Fruit fly (Drosophila melanogaster) whole organism, adult: Measurements from ENCODE around the gene bocks.
A peak's percentile ranks its signal among the peaks of the same experiment; 100 is the strongest.

ENCODE experiments used
- CG11617 ChIP-seq: fragments of 200-800 bp; sonication (Bioruptor generic); optimal IDR thresholded peaks from 2 replicates; lab custom pipeline; 2017; ENCODE audit warnings: mild to moderate bottlenecking, missing biosample characterization, missing genetic modification reagents, missing genetic modification characterization
- CG12768 ChIP-seq: fragments of 200-800 bp; sonication (Bioruptor generic); optimal IDR thresholded peaks from 2 replicates; lab custom pipeline; 2017; ENCODE audit warnings: missing biosample characterization, missing genetic modification characterization, mild to moderate bottlenecking, moderate library complexity, missing genetic modification reagents
- CG14711 ChIP-seq: fragments of 200-800 bp; sonication (Bioruptor generic); optimal IDR thresholded peaks from 2 replicates; lab custom pipeline; 2018; ENCODE audit warnings: missing biosample characterization, mild to moderate bottlenecking, missing genetic modification characterization, moderate library complexity
- CG1620 ChIP-seq: fragments of 200-800 bp; sonication (Bioruptor generic); optimal IDR thresholded peaks from 2 replicates; lab custom pipeline; 2016; ENCODE audit warnings: missing biosample characterization, missing genetic modification characterization
- CG33017 ChIP-seq: fragments of 200-800 bp; sonication (Bioruptor generic); optimal IDR thresholded peaks from 2 replicates; lab custom pipeline; 2018; ENCODE audit warnings: missing biosample characterization, mild to moderate bottlenecking, missing genetic modification characterization, moderate library complexity
- CG5204 ChIP-seq: fragments of 200-800 bp; sonication (Bioruptor generic); optimal IDR thresholded peaks from 2 replicates; lab custom pipeline; 2016; ENCODE audit warnings: missing biosample characterization, missing genetic modification characterization
- CG7045 ChIP-seq: fragments of 200-800 bp; sonication (Bioruptor generic); optimal IDR thresholded peaks from 2 replicates; lab custom pipeline; 2017; ENCODE audit warnings: missing biosample characterization, mild to moderate bottlenecking, missing genetic modification characterization
- CG7101 ChIP-seq: fragments of 200-800 bp; sonication (Bioruptor generic); optimal IDR thresholded peaks from 2 replicates; lab custom pipeline; 2018; ENCODE audit warnings: missing biosample characterization, mild to moderate bottlenecking, missing genetic modification characterization, moderate library complexity
- Clk ChIP-seq: fragments of 200-800 bp; sonication (Bioruptor generic); optimal IDR thresholded peaks from 2 replicates; lab custom pipeline; 2017; ENCODE audit warnings: missing biosample characterization, missing genetic modification characterization
- Crg-1 ChIP-seq: fragments of 200-800 bp; sonication (Bioruptor generic); optimal IDR thresholded peaks from 2 replicates; lab custom pipeline; 2016; ENCODE audit warnings: missing biosample characterization, missing genetic modification characterization
- Hr96 ChIP-seq: fragments of 200-800 bp; sonication (Bioruptor generic); optimal IDR thresholded peaks from 2 replicates; lab custom pipeline; 2016; ENCODE audit warnings: missing biosample characterization, missing genetic modification characterization
- Mnt ChIP-seq: fragments of 200-800 bp; sonication (Bioruptor generic); optimal IDR thresholded peaks from 2 replicates; lab custom pipeline; 2016; ENCODE audit warnings: missing biosample characterization, mild to moderate bottlenecking, missing genetic modification characterization
- bab1 ChIP-seq: fragments of 200-800 bp; sonication (Bioruptor generic); optimal IDR thresholded peaks from 3 replicates; lab custom pipeline; 2019; ENCODE audit warnings: missing biosample characterization, mild to moderate bottlenecking, missing genetic modification characterization, moderate library complexity
- cic ChIP-seq: fragments of 200-800 bp; sonication (Bioruptor generic); optimal IDR thresholded peaks from 2 replicates; lab custom pipeline; 2017; ENCODE audit warnings: missing biosample characterization, mild to moderate bottlenecking, missing genetic modification characterization, moderate library complexity
- cnc ChIP-seq, 2 experiments: fragments of >200 bp; optimal IDR thresholded peaks; 2 replicates each; lab custom pipeline; 2017
- kay ChIP-seq: fragments of 200-800 bp; sonication (Bioruptor generic); peaks from one replicate; lab custom pipeline; 2016; ENCODE audit warnings: missing biosample characterization, missing genetic modification characterization, borderline replicate concordance
- ovo ChIP-seq: fragments of 200-800 bp; sonication (Bioruptor generic); optimal IDR thresholded peaks from 2 replicates; lab custom pipeline; 2016; ENCODE audit warnings: missing biosample characterization, missing genetic modification characterization
- pad ChIP-seq: fragments of 200-800 bp; sonication (Bioruptor generic); optimal IDR thresholded peaks from 3 replicates; lab custom pipeline; 2017; ENCODE audit warnings: missing biosample characterization, missing genetic modification characterization, mild to moderate bottlenecking, moderate library complexity, missing genetic modification reagents
- toe ChIP-seq: fragments of 200-800 bp; sonication (Bioruptor generic); optimal IDR thresholded peaks from 2 replicates; lab custom pipeline; 2016; ENCODE audit warnings: missing biosample characterization, missing genetic modification characterization

bocks gene

DNA sequence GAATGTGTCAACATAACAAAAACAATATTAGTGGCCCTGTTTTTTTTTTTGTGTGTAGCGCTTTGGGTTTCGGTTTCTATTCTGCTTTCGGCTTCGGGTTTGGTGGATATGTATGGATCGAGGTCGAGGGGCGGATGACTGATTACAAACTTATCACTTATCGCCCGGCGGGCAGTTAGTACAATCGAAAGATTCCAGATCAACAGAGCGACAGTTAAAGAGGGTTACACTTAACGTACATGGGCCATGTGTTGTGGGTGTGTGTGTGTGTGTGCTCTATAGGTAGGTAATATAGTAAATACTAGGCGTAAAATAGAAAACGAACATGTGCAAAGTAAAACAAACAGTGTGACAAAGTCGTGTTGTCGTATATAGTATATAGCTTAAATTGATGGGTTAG, 42.0 kb downstream of the bocks start:
- TF ChIP-seq cic (GFP tag; lab: Kevin White, UChicago) (peak; percentile 66), CG14711 (no peak), CG5204 (no peak), Mnt (GFP tag; lab: Kevin White, UChicago) (peak; percentile 22)

dm6 chr3R:9546808-9547381, 43.9 kb downstream of the bocks start:
- TF ChIP-seq ovo (GFP tag; lab: Kevin White, UChicago) = no peak
- TF ChIP-seq CG33017 (tag; lab: Kevin White, UChicago) = no peak
- no peak for TF ChIP-seq CG11617 (GFP tag; lab: Kevin White, UChicago)
- TF ChIP-seq CG12768 (GFP tag; lab: Kevin White, UChicago) = no peak
- TF ChIP-seq pad (GFP tag; lab: Kevin White, UChicago) = no peak
- no peak for TF ChIP-seq CG7045
- TF ChIP-seq Hr96 (GFP tag; lab: Kevin White, UChicago) = no peak
- TF ChIP-seq CG5204 = no peak
- TF ChIP-seq Mnt (GFP tag; lab: Kevin White, UChicago) = no peak
- no peak for TF ChIP-seq CG7101 (tag; lab: Kevin White, UChicago)
- no peak for TF ChIP-seq CG14711
- no peak for TF ChIP-seq cnc (optimal IDR thresholded peaks at IDR 0.05; lab: Kevin White, UChicago)
- TF ChIP-seq bab1 (GFP tag; lab: Kevin White, UChicago) = no peak
- TF ChIP-seq kay = no peak
- no peak for TF ChIP-seq Crg-1 (GFP tag; lab: Kevin White, UChicago)
- no peak for TF ChIP-seq toe (GFP tag; lab: Kevin White, UChicago)
- no peak for TF ChIP-seq CG1620
- TF ChIP-seq Clk = no peak
- no peak for TF ChIP-seq cic (GFP tag; lab: Kevin White, UChicago)

DNA sequence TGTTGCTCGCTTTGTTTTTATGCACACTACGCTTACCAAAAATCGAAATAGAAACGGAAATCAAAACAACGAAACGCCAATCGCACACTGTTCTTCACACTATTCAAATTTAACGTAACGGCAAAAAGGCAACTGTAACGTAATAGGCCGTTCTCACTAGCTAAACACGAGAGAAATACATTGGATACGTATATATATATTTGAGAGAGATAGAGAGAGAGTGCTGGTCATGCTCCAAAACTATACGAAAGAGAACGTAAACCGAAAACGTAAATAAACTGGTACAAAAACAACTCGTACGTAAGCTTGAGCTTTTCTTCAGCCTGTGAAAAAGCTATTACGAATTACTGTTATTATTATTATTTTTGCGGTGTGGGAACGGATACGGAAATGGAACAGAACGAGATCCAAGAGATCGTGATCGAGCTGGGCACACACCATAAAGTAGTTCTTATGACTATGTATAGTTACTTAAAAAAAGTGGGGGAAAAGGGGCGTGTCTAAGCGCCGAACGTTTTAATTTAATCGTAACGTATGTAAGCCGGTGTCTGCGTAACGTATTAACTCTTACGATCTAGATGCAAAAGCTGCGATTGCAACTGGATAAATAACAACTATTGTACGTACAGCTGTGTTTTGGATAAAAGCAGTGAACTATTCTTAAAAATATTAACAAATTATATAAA, 47.2 kb downstream of the bocks start:
- TF ChIP-seq pad (GFP tag; lab: Kevin White, UChicago) (no peak), kay (peak; percentile 68)
